Worm (Caenorhabditis elegans): Measurements from ENCODE around the gene C49C8.1.

C49C8.1 gene

ce11 chrIV:8687605-8688191 is 33.3 kb downstream of the C49C8.1 start, which contains the start of gene snrp-3 (continued):
- TF ChIP-seq arid-1 (GFP tag; conservative IDR thresholded peaks at IDR 0.05): 0 out of 2 replicates have a peak, but pooled peaks have one; percentile 20
- TF ChIP-seq lin-15B (tag; optimal IDR thresholded peaks at IDR 0.05): peak; percentile 52
- no peak for TF ChIP-seq cey-2 (tag; optimal IDR thresholded peaks at IDR 0.05; ENCODE audit: borderline replicate concordance, insufficient read depth)
- TF ChIP-seq saeg-2 (GFP tag; IDR thresholded peaks at IDR 0.05): no peak
- peak; percentile 80 for TF ChIP-seq duxl-1 (tag; optimal IDR thresholded peaks at IDR 0.05; ENCODE audit: poor library complexity)
- peak; percentile 42 for TF ChIP-seq nhr-28 (tag; optimal IDR thresholded peaks at IDR 0.05)
- TF ChIP-seq daf-16 (GFP tag; optimal IDR thresholded peaks at IDR 0.05): peak in 1 of 2 experiments; percentile 48
- peak; percentile 65 for TF ChIP-seq daf-16 (tag; optimal IDR thresholded peaks at IDR 0.05)
- peak; percentile 64 for TF ChIP-seq rbr-2 (tag; optimal IDR thresholded peaks at IDR 0.05)
- no peak; the same call in 1 of the 2 replicates for TF ChIP-seq T26A8.4 (GFP tag; IDR thresholded peaks at IDR 0.05)
- no peak for TF ChIP-seq fos-1 (tag; optimal IDR thresholded peaks at IDR 0.05)
- no peak for TF ChIP-seq mxl-2 (GFP tag; conservative IDR thresholded peaks at IDR 0.05)
- TF ChIP-seq mep-1 (tag; optimal IDR thresholded peaks at IDR 0.05): peak; percentile 87
- TF ChIP-seq nhr-102 (tag; optimal IDR thresholded peaks at IDR 0.05): peak; percentile 83
- TF ChIP-seq nhr-10 (tag; optimal IDR thresholded peaks at IDR 0.05): no peak
- no peak for TF ChIP-seq F26F4.8 (GFP tag; conservative IDR thresholded peaks at IDR 0.05)
- TF ChIP-seq sdz-12 (GFP tag; optimal IDR thresholded peaks at IDR 0.05): no peak
- peak; percentile 72 for TF ChIP-seq F10B5.3 (tag; optimal IDR thresholded peaks at IDR 0.05)
- no peak for TF ChIP-seq ceh-44 (GFP tag; IDR thresholded peaks at IDR 0.05)
- TF ChIP-seq unc-62 (GFP tag; optimal IDR thresholded peaks at IDR 0.05 in 1 of 2): peak in 1 of 2 experiments; percentile 93
- no peak for TF ChIP-seq unc-62 (tag; optimal IDR thresholded peaks at IDR 0.05)
- peak; percentile 96 for TF ChIP-seq dpl-1 (GFP tag; optimal IDR thresholded peaks at IDR 0.05)
- TF ChIP-seq tag-97 (GFP tag; IDR thresholded peaks at IDR 0.05): no peak
- TF ChIP-seq mdt-29 (GFP tag; IDR thresholded peaks at IDR 0.05): no peak
- TF ChIP-seq ceh-32 (tag; optimal IDR thresholded peaks at IDR 0.05; ENCODE audit: poor library complexity): no peak
- no peak for TF ChIP-seq D1046.2 (GFP tag; IDR thresholded peaks at IDR 0.05)
- no peak for TF ChIP-seq lim-7 (GFP tag; IDR thresholded peaks at IDR 0.05)
- no peak for TF ChIP-seq ceh-28 (tag; optimal IDR thresholded peaks at IDR 0.05)
- TF ChIP-seq ceh-62 (tag; optimal IDR thresholded peaks at IDR 0.05): no peak
- no peak for TF ChIP-seq mxl-3 (GFP tag; optimal IDR thresholded peaks at IDR 0.05)
- TF ChIP-seq lin-13 (GFP tag; optimal IDR thresholded peaks at IDR 0.05): peak; percentile 67
- no peak for TF ChIP-seq madf-5 (GFP tag; IDR thresholded peaks at IDR 0.05)
- peak; percentile 55 for TF ChIP-seq fkh-10 (GFP tag; optimal IDR thresholded peaks at IDR 0.05)
- no peak for TF ChIP-seq nhr-41 (GFP tag; IDR thresholded peaks at IDR 0.05)
- TF ChIP-seq lir-3 (tag; optimal IDR thresholded peaks at IDR 0.05): no peak
- TF ChIP-seq jun-1 (tag; optimal IDR thresholded peaks at IDR 0.05): peak; percentile 3
- TF ChIP-seq nhr-48 (tag; optimal IDR thresholded peaks at IDR 0.05): peak; percentile 54
- TF ChIP-seq R02D3.7 (tag; optimal IDR thresholded peaks at IDR 0.05): no peak
- no peak; the same call in 1 of the 2 replicates for TF ChIP-seq hmg-1.1 (GFP tag; IDR thresholded peaks at IDR 0.05)
- TF ChIP-seq spr-3 (GFP tag; optimal IDR thresholded peaks at IDR 0.05): no peak
- no peak for TF ChIP-seq nhr-111 (GFP tag; optimal IDR thresholded peaks at IDR 0.05)
- no peak for TF ChIP-seq zag-1 (tag; optimal IDR thresholded peaks at IDR 0.05)
- no peak for TF ChIP-seq dmd-9 (GFP tag; IDR thresholded peaks at IDR 0.05)
- no peak for TF ChIP-seq skn-1 (tag; optimal IDR thresholded peaks at IDR 0.05)
- no peak for TF ChIP-seq tra-1 (GFP tag; IDR thresholded peaks at IDR 0.05)
- no peak for TF ChIP-seq F49E8.2 (tag; optimal IDR thresholded peaks at IDR 0.05; ENCODE audit: borderline replicate concordance)
- no peak for TF ChIP-seq daf-12 (tag; optimal IDR thresholded peaks at IDR 0.05)
- no peak for TF ChIP-seq snpc-4 (tag; optimal IDR thresholded peaks at IDR 0.05)
- no peak for TF ChIP-seq attf-4 (tag; optimal IDR thresholded peaks at IDR 0.05)
- peak; percentile 37 for TF ChIP-seq nhr-11 (tag; optimal IDR thresholded peaks at IDR 0.05)
- no peak for TF ChIP-seq unc-130 (GFP tag; optimal IDR thresholded peaks at IDR 0.05)
- TF ChIP-seq ztf-7 (tag; optimal IDR thresholded peaks at IDR 0.05): no peak

All from whole organism, L4 larva.